Fruit fly (Drosophila melanogaster): Measurements from ENCODE around the gene cas.

The cas gene

DNA sequence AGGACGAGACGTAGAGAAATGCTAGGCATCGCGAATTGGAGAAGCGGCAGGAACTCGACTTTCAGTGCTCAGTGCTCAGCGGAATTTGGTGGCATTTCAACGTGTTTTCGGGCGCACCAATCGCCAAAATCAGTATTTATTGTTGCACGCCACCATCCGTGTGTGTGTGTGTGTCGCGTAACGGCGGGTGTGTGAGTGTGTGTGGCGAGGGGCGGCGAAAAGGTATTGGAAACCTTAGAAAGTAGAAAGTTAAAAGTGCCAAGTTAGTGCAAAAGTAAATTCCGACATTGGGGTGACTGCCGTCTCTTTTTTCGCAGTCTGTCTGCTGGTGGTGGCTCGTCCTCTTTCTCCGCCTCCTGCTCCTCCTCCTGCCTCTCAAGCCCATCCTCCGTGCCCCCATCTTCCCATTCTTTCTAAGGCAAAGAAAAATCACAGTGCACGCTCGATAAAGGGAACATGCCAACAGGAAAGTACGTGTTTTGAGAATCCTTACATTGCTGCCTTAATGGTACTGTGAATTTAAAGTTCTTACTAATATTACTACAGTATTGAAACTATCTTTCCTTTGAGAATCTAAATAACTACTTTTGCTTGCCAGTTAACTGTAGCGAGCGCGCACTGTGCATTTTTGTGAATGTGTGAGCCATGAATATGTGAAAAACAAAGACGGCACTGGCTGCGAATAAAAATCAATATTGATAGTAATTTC is 30.4 kb downstream of the cas start (continued):
- peak; percentile 44 for TF ChIP-seq Mes4 (GFP tag; optimal IDR thresholded peaks at IDR 0.05)
- peak; percentile 80 for TF ChIP-seq row (GFP tag; IDR thresholded peaks at IDR 0.05)
- no peak for TF ChIP-seq psq (GFP tag; optimal IDR thresholded peaks at IDR 0.05)
- peak; percentile 77 for TF ChIP-seq nerfin-1 (tag; optimal IDR thresholded peaks at IDR 0.05)
- TF ChIP-seq Dbx (GFP tag; IDR thresholded peaks at IDR 0.05) = 0 out of 3 replicates have a peak, but pooled peaks have one; percentile 41
- no peak for TF ChIP-seq Adf1 (GFP tag; IDR thresholded peaks at IDR 0.05)
- peak; percentile 16 for TF ChIP-seq Deaf1 (tag; optimal IDR thresholded peaks at IDR 0.05)
- TF ChIP-seq otp (GFP tag; IDR thresholded peaks at IDR 0.05) = 0 out of 3 replicates have a peak, but pooled peaks have one; percentile 35
- peak; percentile 37 for TF ChIP-seq CG12219 (GFP tag; optimal IDR thresholded peaks at IDR 0.05)
- TF ChIP-seq CG2678 (tag; optimal IDR thresholded peaks at IDR 0.05) = peak; percentile 76
- TF ChIP-seq Gsc (GFP tag; IDR thresholded peaks at IDR 0.05) = peak; percentile 26; the same call in 1 of the 2 replicates
- TF ChIP-seq CG10543 (GFP tag; optimal IDR thresholded peaks at IDR 0.05) = peak; percentile 48
- TF ChIP-seq Sox102F (GFP tag; optimal IDR thresholded peaks at IDR 0.05) = peak; percentile 63
- TF ChIP-seq CG8924 (tag; optimal IDR thresholded peaks at IDR 0.05) = peak; percentile 53
- peak; percentile 38 for TF ChIP-seq CG12391 (tag; optimal IDR thresholded peaks at IDR 0.05)
- peak; percentile 42 for TF ChIP-seq caup (GFP tag; optimal IDR thresholded peaks at IDR 0.05; ENCODE audit: severe bottlenecking)
- TF ChIP-seq Bdp1 (GFP tag; optimal IDR thresholded peaks at IDR 0.05) = no peak
- peak; percentile 15; the same call in 1 of the 2 replicates for TF ChIP-seq wor (GFP tag; IDR thresholded peaks at IDR 0.05)
- TF ChIP-seq CG11560 (tag; IDR thresholded peaks at IDR 0.05) = 0 out of 3 replicates have a peak, but pooled peaks have one; percentile 29
- TF ChIP-seq Sry-δ (GFP tag; optimal IDR thresholded peaks at IDR 0.05) = no peak
- peak; percentile 13; the same call in 1 of the 3 replicates for TF ChIP-seq croc (GFP tag; conservative IDR thresholded peaks at IDR 0.05)
- peak; percentile 24 for TF ChIP-seq slp2 (GFP tag; optimal IDR thresholded peaks at IDR 0.05)
- TF ChIP-seq Blimp-1 (GFP tag; optimal IDR thresholded peaks at IDR 0.05) = peak; percentile 43
- TF ChIP-seq her (GFP tag; optimal IDR thresholded peaks at IDR 0.05) = peak; percentile 6
- TF ChIP-seq Hr3 (GFP tag; optimal IDR thresholded peaks at IDR 0.05) = peak; percentile 24
- TF ChIP-seq CG13424 (tag; optimal IDR thresholded peaks at IDR 0.05) = peak; percentile 58
- TF ChIP-seq Aef1 (GFP tag; IDR thresholded peaks at IDR 0.05) = peak; percentile 23; the same call in 1 of the 3 replicates
- TF ChIP-seq H15 (GFP tag; IDR thresholded peaks at IDR 0.05) = 0 out of 3 replicates have a peak, but pooled peaks have one; percentile 9
- TF ChIP-seq ham (GFP tag; IDR thresholded peaks at IDR 0.05) = no peak
- TF ChIP-seq Dll (GFP tag; IDR thresholded peaks at IDR 0.05; ENCODE audit: partially characterized antibody) = 0 out of 4 replicates have a peak, but pooled peaks have one; percentile 6
- peak; percentile 70 for TF ChIP-seq gem (tag; optimal IDR thresholded peaks at IDR 0.05)
- TF ChIP-seq E2f1 (GFP tag; IDR thresholded peaks at IDR 0.05) = peak; percentile 40; the same call in 1 of the 2 replicates
- no peak for TF ChIP-seq btn (GFP tag; optimal IDR thresholded peaks at IDR 0.05)
- peak; percentile 47 for TF ChIP-seq Ssrp (tag; optimal IDR thresholded peaks at IDR 0.05)
- TF ChIP-seq Nf-YC (tag; optimal IDR thresholded peaks at IDR 0.05) = peak; percentile 7
- peak; percentile 33; the same call in 1 of the 4 replicates for TF ChIP-seq Gug (GFP tag; IDR thresholded peaks at IDR 0.05)
- 0 out of 2 replicates have a peak, but pooled peaks have one; percentile 26 for TF ChIP-seq CG4404 (GFP tag; IDR thresholded peaks at IDR 0.05)
- peak; percentile 31 for TF ChIP-seq CG18262 (tag; optimal IDR thresholded peaks at IDR 0.05)
- peak; percentile 61; the same call in 2 of the 3 replicates for TF ChIP-seq dysf (GFP tag; IDR thresholded peaks at IDR 0.05)
- peak; percentile 51 for TF ChIP-seq CG12299 (tag; optimal IDR thresholded peaks at IDR 0.05)
- TF ChIP-seq ems (GFP tag; optimal IDR thresholded peaks at IDR 0.05) = peak; percentile 9
- TF ChIP-seq CG6689 (GFP tag; IDR thresholded peaks at IDR 0.05) = peak; percentile 60; the same call in 1 of the 2 replicates
- TF ChIP-seq Fer2 (tag; optimal IDR thresholded peaks at IDR 0.05) = peak; percentile 2

Measured in whole organism, embryonic.